Worm (Caenorhabditis elegans): ENCODE results near the gene cdf-1.

The cdf-1 gene

DNA sequence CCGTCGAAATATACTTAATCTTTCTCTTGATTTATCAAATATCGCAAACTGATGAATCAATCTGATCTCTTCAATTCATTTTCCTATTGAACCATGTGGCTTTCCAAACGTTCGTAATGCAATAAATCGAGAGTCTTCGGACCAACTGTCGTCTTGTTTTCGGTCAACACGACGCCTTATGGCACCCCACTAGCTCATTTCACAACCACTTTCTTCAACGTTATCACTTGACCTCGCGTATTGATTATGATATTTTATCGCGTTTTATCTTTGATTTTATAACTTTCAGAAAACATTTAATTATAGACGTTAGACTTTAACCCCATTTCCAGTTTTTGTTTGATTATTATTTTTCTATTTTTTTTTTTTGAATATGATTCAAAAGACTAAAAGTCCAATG is 4.9 kb upstream of the cdf-1 start:
- peak; percentile 66 for TF ChIP-seq unc-130 (tag; optimal IDR thresholded peaks at IDR 0.05)
- no peak for TF ChIP-seq zag-1 (tag; optimal IDR thresholded peaks at IDR 0.05)
- TF ChIP-seq tbx-2 (tag; optimal IDR thresholded peaks at IDR 0.05): no peak
- TF ChIP-seq egl-13 (tag; optimal IDR thresholded peaks at IDR 0.05): no peak
- no peak for TF ChIP-seq C04F5.9 (tag; optimal IDR thresholded peaks at IDR 0.05)
- no peak for TF ChIP-seq nhr-20 (tag; optimal IDR thresholded peaks at IDR 0.05)
- TF ChIP-seq nhr-71 (tag; optimal IDR thresholded peaks at IDR 0.05): peak; percentile 65
- TF ChIP-seq dpl-1 (GFP tag; optimal IDR thresholded peaks at IDR 0.05): no peak
- no peak for TF ChIP-seq hpl-2 (GFP tag; optimal IDR thresholded peaks at IDR 0.05)
- TF ChIP-seq rnt-1 (tag; optimal IDR thresholded peaks at IDR 0.05): peak; percentile 47
- no peak for TF ChIP-seq nhr-28 (tag; optimal IDR thresholded peaks at IDR 0.05)
- peak in 1 of 2 experiments; percentile 14 for TF ChIP-seq lsy-2 (tag; optimal IDR thresholded peaks at IDR 0.05)
- no peak for TF ChIP-seq mab-9 (GFP tag; IDR thresholded peaks at IDR 0.05)
- TF ChIP-seq grh-1 (GFP tag; IDR thresholded peaks at IDR 0.05): no peak
- peak; percentile 16 for TF ChIP-seq pag-3 (tag; optimal IDR thresholded peaks at IDR 0.05; ENCODE audit: borderline replicate concordance, insufficient read depth)
- TF ChIP-seq ztf-4 (tag; optimal IDR thresholded peaks at IDR 0.05): peak; percentile 3
- peak; percentile 72 for TF ChIP-seq lin-14 (GFP tag; optimal IDR thresholded peaks at IDR 0.05)
- TF ChIP-seq mep-1 (tag; optimal IDR thresholded peaks at IDR 0.05): no peak
- no peak for TF ChIP-seq nhr-237 (tag; optimal IDR thresholded peaks at IDR 0.05)
- TF ChIP-seq mdl-1 (tag; optimal IDR thresholded peaks at IDR 0.05): no peak
- no peak for TF ChIP-seq jun-1 (tag; optimal IDR thresholded peaks at IDR 0.05)
- no peak for TF ChIP-seq egl-27 (tag; optimal IDR thresholded peaks at IDR 0.05)
- peak; percentile 24 for TF ChIP-seq snu-23 (GFP tag; optimal IDR thresholded peaks at IDR 0.05)
- TF ChIP-seq C16A3.4 (tag; optimal IDR thresholded peaks at IDR 0.05): no peak

DNA sequence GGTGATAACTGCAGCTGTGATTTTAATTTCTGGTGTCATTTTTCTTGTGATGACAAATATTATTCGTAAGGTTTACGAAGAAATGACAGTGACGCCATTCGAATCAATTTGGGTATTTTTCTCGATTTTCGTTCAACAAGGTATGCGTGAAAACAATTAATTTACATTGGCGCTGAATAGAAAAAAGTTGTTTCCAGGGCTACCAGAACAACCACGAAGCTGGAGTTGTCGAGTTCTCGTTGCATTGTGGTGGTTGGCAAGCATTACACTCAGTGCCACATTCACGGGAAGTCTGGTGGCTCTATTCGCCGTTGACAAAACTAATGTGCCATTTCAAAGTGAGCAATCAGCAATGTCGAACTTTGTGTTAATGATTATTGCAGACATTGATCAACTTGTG is 2.8 kb upstream of the cdf-1 start:
- TF ChIP-seq rnt-1 (tag; optimal IDR thresholded peaks at IDR 0.05) (peak; percentile 0), isw-1 (GFP tag; IDR thresholded peaks at IDR 0.05) (no peak), lin-35 (GFP tag; optimal IDR thresholded peaks at IDR 0.05) (no peak)

DNA sequence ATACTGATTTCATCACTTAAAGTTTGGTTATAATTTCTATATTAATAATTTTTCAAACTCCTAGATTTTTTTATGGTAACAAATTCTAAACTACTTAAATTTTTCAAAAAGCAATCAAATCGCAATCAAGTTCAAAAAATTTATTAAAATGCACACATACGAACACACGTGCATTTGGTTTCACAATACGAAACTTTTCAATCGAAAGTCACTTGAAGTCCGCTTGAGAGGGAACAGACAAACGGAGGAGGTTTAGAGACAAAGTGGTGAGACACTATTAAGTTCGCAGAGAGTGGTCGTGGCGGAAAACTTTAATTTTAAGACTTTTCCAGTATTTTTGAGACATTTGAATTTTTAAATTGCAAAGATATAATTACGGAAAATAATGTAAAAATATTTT is 719 bp upstream of the cdf-1 start, which contains the start of gene glr-8:
Gene glr-8 (plus strand): TSS at position 319 of the 400 bp plus-strand sequence.
- TF ChIP-seq pag-3 (tag; optimal IDR thresholded peaks at IDR 0.05; ENCODE audit: borderline replicate concordance, insufficient read depth): no peak
- no peak for TF ChIP-seq efl-1 (optimal IDR thresholded peaks at IDR 0.05)
- peak in 1 of 2 experiments; percentile 48 for TF ChIP-seq efl-1 (GFP tag; optimal IDR thresholded peaks at IDR 0.05 in 1 of 2)
- peak; percentile 65 for TF ChIP-seq blmp-1 (tag; optimal IDR thresholded peaks at IDR 0.05)

DNA sequence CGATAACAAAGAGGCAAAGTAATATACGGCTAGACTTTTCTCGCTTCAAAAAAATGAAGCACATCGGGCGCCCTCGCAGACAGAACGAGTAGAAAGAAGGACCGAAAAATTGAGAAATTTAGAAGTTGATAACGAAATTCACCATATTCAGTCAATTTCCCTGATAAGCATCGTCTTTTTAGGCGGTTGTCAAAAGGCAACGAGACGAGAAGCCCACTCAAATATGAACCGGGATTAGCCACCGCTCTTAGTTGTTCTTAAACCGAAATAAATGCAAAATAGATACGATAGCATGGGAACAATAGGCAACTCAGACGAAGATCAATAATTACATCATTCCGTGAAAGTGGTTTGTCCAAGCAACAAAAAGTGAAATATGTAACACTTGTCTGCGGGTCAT is 1.8 kb downstream of the cdf-1 start:
- peak; percentile 22 for TF ChIP-seq elt-2 (tag; optimal IDR thresholded peaks at IDR 0.05)
- no peak for TF ChIP-seq skn-1 (tag; optimal IDR thresholded peaks at IDR 0.05)

DNA sequence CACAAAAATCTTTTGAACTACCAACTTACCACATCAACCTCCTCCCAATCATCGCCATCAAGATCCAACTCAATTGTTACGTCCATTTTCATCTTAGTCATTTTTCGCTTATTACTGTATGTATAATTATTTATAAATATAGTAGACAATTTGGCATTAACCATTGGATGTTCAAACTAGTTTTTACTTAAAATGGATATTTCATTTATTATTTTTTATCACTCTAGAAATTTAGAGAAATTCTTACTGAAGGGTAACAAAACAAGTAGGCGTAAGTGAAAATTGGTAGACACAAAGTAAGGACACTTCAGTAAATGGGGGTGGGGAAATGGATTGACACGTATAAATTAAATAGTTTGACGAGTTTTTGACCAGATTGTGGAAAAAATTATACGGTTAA is 5.2 kb downstream of the cdf-1 start, which contains the start of gene actl-1:
Gene actl-1 (minus strand): TSS at position 101 of the 400 bp plus-strand sequence.
- TF ChIP-seq dpl-1 (GFP tag; optimal IDR thresholded peaks at IDR 0.05) (no peak), ceh-8 (GFP tag; optimal IDR thresholded peaks at IDR 0.05) (no peak), unc-62 (GFP tag; optimal IDR thresholded peaks at IDR 0.05) (no peak), pag-3 (tag; optimal IDR thresholded peaks at IDR 0.05; ENCODE audit: borderline replicate concordance, insufficient read depth) (no peak), lin-13 (GFP tag; optimal IDR thresholded peaks at IDR 0.05) (no peak), irx-1 (tag; optimal IDR thresholded peaks at IDR 0.05) (no peak), lir-3 (tag; optimal IDR thresholded peaks at IDR 0.05; ENCODE audit: poor library complexity) (no peak)
